2 fruit fly cellular contexts compared by ENCODE assay signal in the genomic region with DNA sequence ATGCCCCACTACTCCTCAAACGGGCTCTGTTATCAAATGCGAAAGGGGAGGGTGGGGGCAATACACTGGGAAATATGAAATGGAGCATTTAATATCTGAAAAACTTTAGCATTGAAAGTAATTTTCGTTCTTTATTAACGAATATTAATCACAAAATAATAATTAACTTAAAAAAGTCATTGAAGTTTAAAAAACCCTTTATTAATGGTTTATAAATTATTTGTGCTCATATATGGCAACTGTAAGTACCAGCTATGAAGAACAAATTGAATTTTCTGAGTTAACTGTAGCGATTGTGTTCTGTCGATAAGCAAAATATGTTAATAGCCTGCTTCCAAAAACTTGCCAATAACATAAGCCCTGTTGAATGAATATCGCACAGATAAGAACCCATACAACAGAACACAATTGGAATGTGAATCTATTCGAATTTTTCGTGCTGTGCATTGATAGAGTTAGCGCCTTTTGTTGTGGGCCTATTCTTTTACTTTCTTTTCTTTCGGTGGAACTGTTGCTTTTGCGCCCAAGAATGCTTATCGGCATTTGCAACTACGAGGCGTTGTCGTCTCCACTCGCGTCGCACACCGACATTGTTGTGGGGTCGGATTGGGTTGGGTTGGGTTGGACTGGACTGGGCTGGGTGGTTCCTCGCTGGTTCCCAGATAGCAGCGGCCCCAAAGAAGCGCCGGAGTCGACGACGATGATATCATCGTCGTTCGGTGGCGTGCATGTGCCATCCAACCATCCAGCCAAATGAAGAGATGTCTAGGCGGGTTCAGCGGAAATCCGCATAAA.
A peak's percentile ranks its signal among the peaks of the same experiment; 100 is the strongest.
TF ChIP-seq lines count a peak whose summit lies in the region.

No protein-coding gene starts in this region.

TF ChIP-seq in whole organism, embryonic, 481 proteins besides CTCF, POLR2A, EP300 and RAD21 (continued from another document and continues in another):
- no peak for TF ChIP-seq CG43689 (GFP tag; IDR thresholded peaks at IDR 0.05; lab: Robert Waterston, UW)
- peak; percentile 56 for TF ChIP-seq CG13424 (tag; optimal IDR thresholded peaks at IDR 0.05; lab: Kevin White, UChicago)
- TF ChIP-seq CG31224 (GFP tag; IDR thresholded peaks at IDR 0.05; lab: Robert Waterston, UW): no peak
- peak; percentile 54 for TF ChIP-seq CG13775 (GFP tag; optimal IDR thresholded peaks at IDR 0.05; lab: Kevin White, UChicago)
- peak; percentile 14 for TF ChIP-seq Spps (tag; optimal IDR thresholded peaks at IDR 0.05; lab: Kevin White, UChicago)
- peak; percentile 22 for TF ChIP-seq tin (GFP tag; optimal IDR thresholded peaks at IDR 0.05; lab: Kevin White, UChicago)
- no peak for TF ChIP-seq her (GFP tag; optimal IDR thresholded peaks at IDR 0.05; lab: Kevin White, UChicago)
- TF ChIP-seq Ssrp (tag; optimal IDR thresholded peaks at IDR 0.05; lab: Kevin White, UChicago): peak; percentile 52
- TF ChIP-seq eve (GFP tag; optimal IDR thresholded peaks at IDR 0.05; lab: Kevin White, UChicago): peak in 1 of 2 experiments; percentile 87
- TF ChIP-seq CG6689 (GFP tag; IDR thresholded peaks at IDR 0.05; lab: Robert Waterston, UW): peak; percentile 53; the same call in 1 of the 2 replicates
- peak; percentile 46 for TF ChIP-seq CG10274 (GFP tag; optimal IDR thresholded peaks at IDR 0.05; lab: Kevin White, UChicago)
- TF ChIP-seq CG15479 (GFP tag; optimal IDR thresholded peaks at IDR 0.05; lab: Kevin White, UChicago): no peak
- peak; percentile 39; the same call in 1 of the 2 replicates for TF ChIP-seq CG32772 (GFP tag; IDR thresholded peaks at IDR 0.05; lab: Robert Waterston, UW)
- no peak for TF ChIP-seq Opbp (GFP tag; IDR thresholded peaks at IDR 0.05; lab: Robert Waterston, UW; ENCODE audit: partially characterized antibody)
- peak in 1 of 2 experiments; percentile 36 for TF ChIP-seq chif (GFP tag; optimal IDR thresholded peaks at IDR 0.05; lab: Kevin White, UChicago)
- peak; percentile 25 for TF ChIP-seq ATbp (GFP tag; optimal IDR thresholded peaks at IDR 0.05; lab: Kevin White, UChicago)
- TF ChIP-seq ro (GFP tag; IDR thresholded peaks at IDR 0.05; lab: Robert Waterston, UW): no peak
- TF ChIP-seq stc (GFP tag; IDR thresholded peaks at IDR 0.05; lab: Robert Waterston, UW): no peak
- TF ChIP-seq CG4820 (GFP tag; optimal IDR thresholded peaks at IDR 0.05; lab: Kevin White, UChicago): peak; percentile 29
- no peak for TF ChIP-seq hkb (optimal IDR thresholded peaks at IDR 0.05; lab: Kevin White, UChicago)
- TF ChIP-seq hkb (GFP tag; IDR thresholded peaks at IDR 0.05; lab: Robert Waterston, UW): 0 out of 2 replicates have a peak, but pooled peaks have one; percentile 11
- no peak for TF ChIP-seq Dll (GFP tag; IDR thresholded peaks at IDR 0.05; lab: Robert Waterston, UW; ENCODE audit: partially characterized antibody)
- no peak for TF ChIP-seq gce (GFP tag; IDR thresholded peaks at IDR 0.05; lab: Robert Waterston, UW)
- no peak for TF ChIP-seq kah (GFP tag; optimal IDR thresholded peaks at IDR 0.05; lab: Kevin White, UChicago)
- no peak for TF ChIP-seq CG32767 (GFP tag; IDR thresholded peaks at IDR 0.05; lab: Robert Waterston, UW)
- TF ChIP-seq CG17359 (tag; optimal IDR thresholded peaks at IDR 0.05; lab: Kevin White, UChicago): no peak
- TF ChIP-seq kay (GFP tag; optimal IDR thresholded peaks at IDR 0.05; lab: Kevin White, UChicago): peak; percentile 46
- TF ChIP-seq bab2 (GFP tag; optimal IDR thresholded peaks at IDR 0.05; lab: Kevin White, UChicago): peak; percentile 27
- TF ChIP-seq Hey (tag; optimal IDR thresholded peaks at IDR 0.05; lab: Kevin White, UChicago): no peak
- TF ChIP-seq CG30403 (GFP tag; optimal IDR thresholded peaks at IDR 0.05; lab: Kevin White, UChicago): peak; percentile 72
- no peak for TF ChIP-seq CG13296 (GFP tag; optimal IDR thresholded peaks at IDR 0.05; lab: Kevin White, UChicago)
- TF ChIP-seq B-H2 (GFP tag; optimal IDR thresholded peaks at IDR 0.05; lab: Kevin White, UChicago): no peak
- TF ChIP-seq ERR (GFP tag; optimal IDR thresholded peaks at IDR 0.05; lab: Kevin White, UChicago): no peak
- 0 out of 2 replicates have a peak, but pooled peaks have one; percentile 16 for TF ChIP-seq Drgx (GFP tag; IDR thresholded peaks at IDR 0.05; lab: Robert Waterston, UW)
- no peak for TF ChIP-seq z (GFP tag; IDR thresholded peaks at IDR 0.05; lab: Robert Waterston, UW)
- TF ChIP-seq CG2712 (tag; optimal IDR thresholded peaks at IDR 0.05; lab: Kevin White, UChicago): no peak
- TF ChIP-seq CG34376 (GFP tag; optimal IDR thresholded peaks at IDR 0.05; lab: Kevin White, UChicago): no peak
- no peak for TF ChIP-seq unc-4 (GFP tag; IDR thresholded peaks at IDR 0.05; lab: Robert Waterston, UW; ENCODE audit: partially characterized antibody)
- TF ChIP-seq CG17912 (GFP tag; optimal IDR thresholded peaks at IDR 0.05; lab: Kevin White, UChicago): no peak
- TF ChIP-seq Hmr (GFP tag; optimal IDR thresholded peaks at IDR 0.05; lab: Kevin White, UChicago): peak; percentile 53
- TF ChIP-seq Optix (GFP tag; IDR thresholded peaks at IDR 0.05; lab: Robert Waterston, UW): no peak
- no peak for TF ChIP-seq hb (GFP tag; IDR thresholded peaks at IDR 0.05; lab: Robert Waterston, UW; ENCODE audit: partially characterized antibody)
- TF ChIP-seq az2 (GFP tag; optimal IDR thresholded peaks at IDR 0.05; lab: Kevin White, UChicago): peak; percentile 51
- peak; percentile 26 for TF ChIP-seq Fer1 (GFP tag; optimal IDR thresholded peaks at IDR 0.05; lab: Kevin White, UChicago)
- TF ChIP-seq CG1602 (GFP tag; optimal IDR thresholded peaks at IDR 0.05; lab: Kevin White, UChicago): peak; percentile 32
- peak; percentile 16 for TF ChIP-seq pnt (GFP tag; optimal IDR thresholded peaks at IDR 0.05; lab: Kevin White, UChicago)
- TF ChIP-seq bsh (GFP tag; optimal IDR thresholded peaks at IDR 0.05; lab: Kevin White, UChicago): peak in 1 of 2 experiments; percentile 51
- no peak for TF ChIP-seq Bteb2 (GFP tag; optimal IDR thresholded peaks at IDR 0.05; lab: Kevin White, UChicago)
- peak; percentile 75 for TF ChIP-seq CG10979 (tag; optimal IDR thresholded peaks at IDR 0.05; lab: Kevin White, UChicago)
- TF ChIP-seq CG11085 (GFP tag; IDR thresholded peaks at IDR 0.05; lab: Robert Waterston, UW): no peak
- TF ChIP-seq CG15073 (GFP tag; optimal IDR thresholded peaks at IDR 0.05; lab: Kevin White, UChicago): no peak
- TF ChIP-seq CG4617 (GFP tag; optimal IDR thresholded peaks at IDR 0.05; lab: Kevin White, UChicago; ENCODE audit: borderline replicate concordance): no peak
- no peak for TF ChIP-seq h (optimal IDR thresholded peaks at IDR 0.05; lab: Kevin White, UChicago)
- TF ChIP-seq Pdp1 (GFP tag; optimal IDR thresholded peaks at IDR 0.05; lab: Kevin White, UChicago): no peak
- TF ChIP-seq CG2202 (tag; optimal IDR thresholded peaks at IDR 0.05; lab: Kevin White, UChicago): peak; percentile 35
- no peak for TF ChIP-seq CG8290 (GFP tag; optimal IDR thresholded peaks at IDR 0.05; lab: Kevin White, UChicago)
- no peak for TF ChIP-seq CG8290 (tag; optimal IDR thresholded peaks at IDR 0.05; lab: Kevin White, UChicago)
- no peak for TF ChIP-seq CG12236 (GFP tag; optimal IDR thresholded peaks at IDR 0.05; lab: Kevin White, UChicago)
- TF ChIP-seq jigr1 (GFP tag; IDR thresholded peaks at IDR 0.05; lab: Robert Waterston, UW): no peak
- no peak for TF ChIP-seq CG1792 (GFP tag; optimal IDR thresholded peaks at IDR 0.05; lab: Kevin White, UChicago)
- peak; percentile 71 for TF ChIP-seq CG14710 (tag; optimal IDR thresholded peaks at IDR 0.05; lab: Kevin White, UChicago)

TF ChIP-seq in whole organism, prepupa, 60 proteins besides CTCF, POLR2A, EP300 and RAD21 (continued from another document):
- TF ChIP-seq CG6792 (GFP tag; optimal IDR thresholded peaks at IDR 0.05; lab: Kevin White, UChicago): peak; percentile 32
- TF ChIP-seq Smox (GFP tag; optimal IDR thresholded peaks at IDR 0.05; lab: Kevin White, UChicago): no peak
- TF ChIP-seq salr (GFP tag; optimal IDR thresholded peaks at IDR 0.05; lab: Kevin White, UChicago): peak in 1 of 2 experiments; percentile 49
- TF ChIP-seq Met (GFP tag; optimal IDR thresholded peaks at IDR 0.05; lab: Kevin White, UChicago): no peak
- TF ChIP-seq CG1621 (tag; optimal IDR thresholded peaks at IDR 0.05; lab: Kevin White, UChicago): no peak
- TF ChIP-seq CG16779 (tag; optimal IDR thresholded peaks at IDR 0.05; lab: Kevin White, UChicago): no peak
- TF ChIP-seq CG31627 (GFP tag; optimal IDR thresholded peaks at IDR 0.05; lab: Kevin White, UChicago): no peak
- TF ChIP-seq Hr39 (GFP tag; optimal IDR thresholded peaks at IDR 0.05; lab: Kevin White, UChicago): no peak
- TF ChIP-seq Hr4 (GFP tag; optimal IDR thresholded peaks at IDR 0.05; lab: Kevin White, UChicago): peak; percentile 62
- TF ChIP-seq CG4318 (GFP tag; optimal IDR thresholded peaks at IDR 0.05; lab: Kevin White, UChicago): peak; percentile 56
- TF ChIP-seq vri (GFP tag; optimal IDR thresholded peaks at IDR 0.05; lab: Kevin White, UChicago): peak; percentile 7
- no peak for TF ChIP-seq Sox15 (GFP tag; optimal IDR thresholded peaks at IDR 0.05; lab: Kevin White, UChicago)
- peak; percentile 38 for TF ChIP-seq OdsH (GFP tag; optimal IDR thresholded peaks at IDR 0.05; lab: Kevin White, UChicago)
- peak; percentile 92 for TF ChIP-seq dsx (GFP tag; optimal IDR thresholded peaks at IDR 0.05; lab: Kevin White, UChicago; ENCODE audit: poor library complexity, severe bottlenecking)
- no peak for TF ChIP-seq CG9139 (GFP tag; optimal IDR thresholded peaks at IDR 0.05; lab: Kevin White, UChicago)
